Fruit fly (Drosophila melanogaster) whole organism, embryonic: ENCODE data around the gene DPCoAC.
A peak's percentile ranks its signal among the peaks of the same experiment; 100 is the strongest.

Source experiments
- BEAF-32 ChIP-seq: fragments of 200-800 bp; sonication (Bioruptor generic); optimal IDR thresholded peaks from 3 replicates; lab custom pipeline; 2017; ENCODE audit warnings: missing biosample characterization, missing genetic modification characterization, mild to moderate bottlenecking, moderate library complexity, missing genetic modification reagents
- Bgb ChIP-seq: fragments of 200-800 bp; sonication (Bioruptor generic); IDR thresholded peaks from 2 replicates; pipeline ENCODE4 v1.3.6; 2022; ENCODE audit warnings: missing biosample characterization, missing genetic modification characterization; ENCODE audit not compliant: partially characterized antibody
- CG11696 ChIP-seq: fragments of 200-800 bp; sonication (Bioruptor generic); IDR thresholded peaks from 2 replicates; pipeline ENCODE4 v1.3.6; 2022; ENCODE audit warnings: missing biosample characterization, missing genetic modification characterization
- CG12391 ChIP-seq: fragments of 200-800 bp; sonication (Bioruptor generic); optimal IDR thresholded peaks from 3 replicates; lab custom pipeline; 2018; ENCODE audit warnings: missing biosample characterization, mild to moderate bottlenecking, missing genetic modification characterization, moderate library complexity
- CG12769 ChIP-seq: fragments of 200-800 bp; sonication (Bioruptor generic); optimal IDR thresholded peaks from 2 replicates; lab custom pipeline; 2019; ENCODE audit warnings: missing biosample characterization, mild to moderate bottlenecking, missing genetic modification characterization, moderate library complexity
- CG13894 ChIP-seq: fragments of 200-800 bp; sonication (Bioruptor generic); optimal IDR thresholded peaks from 3 replicates; lab custom pipeline; 2018; ENCODE audit warnings: missing biosample characterization, mild to moderate bottlenecking, missing genetic modification characterization, moderate library complexity
- CG14050 ChIP-seq: fragments of 200-800 bp; sonication (Bioruptor generic); IDR thresholded peaks from 3 replicates; pipeline ENCODE4 v1.3.6; 2022; ENCODE audit warnings: missing biosample characterization, missing genetic modification characterization
- CG1832 ChIP-seq: fragments of 200-800 bp; sonication (Bioruptor generic); optimal IDR thresholded peaks from 2 replicates; lab custom pipeline; 2017; ENCODE audit warnings: missing biosample characterization, mild to moderate bottlenecking, missing genetic modification characterization, inconsistent platforms
- CG3407 ChIP-seq: fragments of 200-800 bp; sonication (Bioruptor generic); optimal IDR thresholded peaks from 2 replicates; lab custom pipeline; 2018; ENCODE audit warnings: missing biosample characterization, mild to moderate bottlenecking, missing genetic modification characterization
- CG5245 ChIP-seq: fragments of 200-800 bp; sonication (Bioruptor generic); optimal IDR thresholded peaks from 3 replicates; lab custom pipeline; 2016; ENCODE audit warnings: missing biosample characterization, missing genetic modification characterization
- CG8281 ChIP-seq: fragments of 200-800 bp; sonication (Bioruptor generic); optimal IDR thresholded peaks from 2 replicates; lab custom pipeline; 2018; ENCODE audit warnings: missing biosample characterization, mild to moderate bottlenecking, missing genetic modification characterization, moderate library complexity
- CG9797 ChIP-seq: fragments of 200-800 bp; sonication (Bioruptor generic); optimal IDR thresholded peaks from 3 replicates; lab custom pipeline; 2018; ENCODE audit warnings: missing biosample characterization, mild to moderate bottlenecking, missing genetic modification characterization
- CTCF ChIP-seq: fragments of 200-800 bp; sonication (Bioruptor generic); optimal IDR thresholded peaks from 2 replicates; lab custom pipeline; 2017; ENCODE audit warnings: missing biosample characterization, mild to moderate bottlenecking, missing genetic modification characterization, moderate library complexity
- CrebB ChIP-seq: fragments of 200-800 bp; sonication (Bioruptor generic); optimal IDR thresholded peaks from 3 replicates; lab custom pipeline; 2018; ENCODE audit warnings: missing biosample characterization, mild to moderate bottlenecking, missing genetic modification characterization
- D ChIP-seq, 2 experiments: fragments of 200-800 bp in 1 of 2; fragments of >200 bp in 1 of 2; sonication (Bioruptor generic) in 1 of 2; optimal IDR thresholded peaks; 2 replicates in 1 of 2; 3 replicates in 1 of 2; lab custom pipeline; 2017; ENCODE audit warnings: mild to moderate bottlenecking in 1 of 2, missing biosample characterization in 1 of 2, missing genetic modification characterization in 1 of 2, missing genetic modification reagents in 1 of 2
- Drgx ChIP-seq: fragments of 200-800 bp; sonication (Bioruptor generic); IDR thresholded peaks from 2 replicates; pipeline ENCODE4 v1.3.6; 2022; ENCODE audit warnings: missing biosample characterization, missing genetic modification characterization
- ERR ChIP-seq: fragments of 200-800 bp; sonication (Bioruptor generic); optimal IDR thresholded peaks from 2 replicates; lab custom pipeline; 2016; ENCODE audit warnings: missing biosample characterization, missing genetic modification characterization
- GATAe ChIP-seq: fragments of 200-800 bp; sonication (Bioruptor generic); conservative IDR thresholded peaks from 2 replicates; pipeline ENCODE4 v1.3.6; 2022; ENCODE audit warnings: missing biosample characterization, missing genetic modification characterization
- Gsc ChIP-seq: fragments of 200-800 bp; sonication (Bioruptor generic); IDR thresholded peaks from 2 replicates; pipeline ENCODE4 v1.3.6; 2022; ENCODE audit warnings: missing biosample characterization, missing genetic modification characterization
- Hr39 ChIP-seq: fragments of >200 bp; optimal IDR thresholded peaks from 2 replicates; lab custom pipeline; 2017
- Hr51 ChIP-seq, 2 experiments: fragments of 200-800 bp; sonication (Bioruptor generic); optimal IDR thresholded peaks; 2 replicates in 1 of 2; 3 replicates in 1 of 2; lab custom pipeline; 2016 to 2018; ENCODE audit warnings: missing biosample characterization in 2 of 2, missing genetic modification characterization in 2 of 2, mild to moderate bottlenecking in 1 of 2, moderate library complexity in 1 of 2
- Jarid2 ChIP-seq: fragments of 200-800 bp; sonication (Bioruptor generic); optimal IDR thresholded peaks from 3 replicates; lab custom pipeline; 2017; ENCODE audit warnings: mild to moderate bottlenecking, missing biosample characterization, missing genetic modification reagents, missing genetic modification characterization
- NK7.1 ChIP-seq: fragments of 200-800 bp; sonication (Bioruptor generic); optimal IDR thresholded peaks from 3 replicates; lab custom pipeline; 2016; ENCODE audit warnings: missing biosample characterization, missing genetic modification characterization
- NfI ChIP-seq: fragments of 200-800 bp; sonication (Bioruptor generic); optimal IDR thresholded peaks from 3 replicates; lab custom pipeline; 2018; ENCODE audit warnings: missing biosample characterization, mild to moderate bottlenecking, missing genetic modification characterization, moderate library complexity
- Ptx1 ChIP-seq: fragments of 200-800 bp; sonication (Bioruptor generic); IDR thresholded peaks from 2 replicates; pipeline ENCODE4 v1.3.6; 2022; ENCODE audit warnings: missing biosample characterization, missing genetic modification characterization
- Usf ChIP-seq: fragments of 200-800 bp; sonication (Bioruptor generic); optimal IDR thresholded peaks from 2 replicates; lab custom pipeline; 2017; ENCODE audit warnings: missing genotype, missing biosample characterization, missing genetic modification characterization
- aop ChIP-seq: fragments of 200-800 bp; sonication (Bioruptor generic); IDR thresholded peaks from 2 replicates; pipeline ENCODE4 v1.3.6; 2022; ENCODE audit warnings: missing biosample characterization, missing genetic modification characterization
- ara ChIP-seq: fragments of 200-800 bp; sonication (Bioruptor generic); IDR thresholded peaks from 2 replicates; pipeline ENCODE4 v1.3.6; 2022; ENCODE audit warnings: missing biosample characterization, missing genetic modification characterization
- ase ChIP-seq: fragments of 200-800 bp; sonication (Bioruptor generic); IDR thresholded peaks from 3 replicates; pipeline ENCODE4 v1.3.6; 2022; ENCODE audit warnings: missing biosample characterization, missing genetic modification characterization
- crol ChIP-seq: fragments of 200-800 bp; sonication (Bioruptor generic); IDR thresholded peaks from 2 replicates; pipeline ENCODE4 v1.3.6; 2022; ENCODE audit warnings: missing biosample characterization, missing genetic modification characterization
- dpn ChIP-seq, 2 experiments: fragments of 200-800 bp; sonication (Bioruptor generic); optimal IDR thresholded peaks; 3 replicates each; lab custom pipeline; 2016; ENCODE audit warnings: missing biosample characterization in 2 of 2, missing genetic modification characterization in 2 of 2
- en ChIP-seq: fragments of 200-800 bp; sonication (Bioruptor generic); optimal IDR thresholded peaks from 2 replicates; lab custom pipeline; 2016; ENCODE audit warnings: missing biosample characterization, missing genetic modification characterization
- exex ChIP-seq: fragments of 200-800 bp; sonication (Bioruptor generic); optimal IDR thresholded peaks from 4 replicates; lab custom pipeline; 2018; ENCODE audit warnings: missing biosample characterization, mild to moderate bottlenecking, missing genetic modification characterization, moderate library complexity
- fd96Cb ChIP-seq: fragments of 200-800 bp; sonication (Bioruptor generic); optimal IDR thresholded peaks from 2 replicates; lab custom pipeline; 2018; ENCODE audit warnings: missing biosample characterization, mild to moderate bottlenecking, missing genetic modification characterization, moderate library complexity
- ftz-f1 ChIP-seq: fragments of 200-800 bp; sonication (Bioruptor generic); optimal IDR thresholded peaks from 2 replicates; lab custom pipeline; 2016; ENCODE audit warnings: missing biosample characterization, missing genetic modification characterization
- fu2 ChIP-seq: fragments of 200-800 bp; sonication (Bioruptor generic); optimal IDR thresholded peaks from 2 replicates; lab custom pipeline; 2016; ENCODE audit warnings: missing biosample characterization, missing genetic modification characterization
- gro ChIP-seq: fragments of 200-800 bp; sonication (Bioruptor generic); optimal IDR thresholded peaks from 2 replicates; lab custom pipeline; 2016; ENCODE audit warnings: missing biosample characterization, missing genetic modification characterization
- jing ChIP-seq: fragments of 200-800 bp; sonication (Bioruptor generic); optimal IDR thresholded peaks from 2 replicates; lab custom pipeline; 2018; ENCODE audit warnings: missing biosample characterization, mild to moderate bottlenecking, missing genetic modification characterization
- ken ChIP-seq: fragments of 200-800 bp; sonication (Bioruptor generic); IDR thresholded peaks from 3 replicates; pipeline ENCODE4 v1.3.6; 2022; ENCODE audit warnings: missing biosample characterization, missing genetic modification characterization
- lov ChIP-seq, 2 experiments: fragments of 200-800 bp in 1 of 2; fragments of >200 bp in 1 of 2; sonication (Bioruptor generic) in 1 of 2; IDR thresholded peaks in 1 of 2; optimal IDR thresholded peaks in 1 of 2; 2 replicates in 1 of 2; 3 replicates in 1 of 2; pipeline versions ENCODE4 v1.3.6 to Lab custom; 2017 to 2022; ENCODE audit warnings: missing biosample characterization in 1 of 2, missing genetic modification characterization in 1 of 2
- mirr ChIP-seq: fragments of 200-800 bp; sonication (Bioruptor generic); optimal IDR thresholded peaks from 3 replicates; lab custom pipeline; 2018; ENCODE audit warnings: missing biosample characterization, mild to moderate bottlenecking, missing genetic modification characterization
- pzg ChIP-seq: fragments of 200-800 bp; sonication (Bioruptor generic); optimal IDR thresholded peaks from 3 replicates; lab custom pipeline; 2018; ENCODE audit warnings: missing biosample characterization, mild to moderate bottlenecking, missing genetic modification characterization, moderate library complexity
- row ChIP-seq: fragments of 200-800 bp; sonication (Bioruptor generic); IDR thresholded peaks from 3 replicates; pipeline ENCODE4 v1.3.6; 2022; ENCODE audit warnings: missing biosample characterization, missing genetic modification characterization
- run ChIP-seq: fragments of 200-800 bp; sonication (Bioruptor generic); optimal IDR thresholded peaks from 3 replicates; lab custom pipeline; 2018; ENCODE audit warnings: missing biosample characterization, mild to moderate bottlenecking, missing genetic modification characterization
- seq ChIP-seq: fragments of 200-800 bp; sonication (Bioruptor generic); IDR thresholded peaks from 2 replicates; pipeline ENCODE4 v1.3.6; 2022; ENCODE audit warnings: missing biosample characterization, missing genetic modification characterization
- shn ChIP-seq: fragments of 200-800 bp; sonication (Bioruptor generic); optimal IDR thresholded peaks from 3 replicates; lab custom pipeline; 2016; ENCODE audit warnings: missing biosample characterization, missing genetic modification characterization
- toy ChIP-seq: fragments of 200-800 bp; sonication (Bioruptor generic); IDR thresholded peaks from 2 replicates; pipeline ENCODE4 v1.3.6; 2022; ENCODE audit warnings: missing biosample characterization, missing genetic modification characterization
- wdn ChIP-seq: fragments of 200-800 bp; sonication (Bioruptor generic); IDR thresholded peaks from 2 replicates; pipeline ENCODE4 v1.3.6; 2022; ENCODE audit warnings: missing biosample characterization, missing genetic modification characterization
- z ChIP-seq: fragments of 200-800 bp; sonication (Bioruptor generic); IDR thresholded peaks from 3 replicates; pipeline ENCODE4 v1.3.6; 2022; ENCODE audit warnings: missing biosample characterization, missing genetic modification characterization

The DPCoAC gene

dm6 chr3R:20592517-20593462, 35.3 kb upstream of the DPCoAC start, which contains the start of the genes Pus1 and bon:
TSS of gene Pus1 (minus strand) at chr3R:20592671.
TSS of gene bon (plus strand) at chr3R:20593139.
- peak; percentile 49 for TF ChIP-seq Jarid2 (GFP tag; lab: Kevin White, UChicago)
- no peak for TF ChIP-seq Drgx (GFP tag; lab: Robert Waterston, UW)
- TF ChIP-seq fd96Cb (tag; lab: Kevin White, UChicago) = no peak
- TF ChIP-seq NfI (GFP tag; lab: Kevin White, UChicago) = peak; percentile 12
- TF ChIP-seq aop (GFP tag; lab: Robert Waterston, UW) = no peak
- no peak for TF ChIP-seq ara (GFP tag; lab: Robert Waterston, UW)
- TF ChIP-seq CG9797 (GFP tag; lab: Kevin White, UChicago) = peak; percentile 89
- no peak for TF ChIP-seq CG13894 (tag; lab: Kevin White, UChicago)
- no peak; the same call in 1 of the 2 replicates for TF ChIP-seq seq (GFP tag; lab: Robert Waterston, UW)
- TF ChIP-seq crol (GFP tag; lab: Robert Waterston, UW) = no peak
- no peak for TF ChIP-seq Gsc (GFP tag; lab: Robert Waterston, UW)
- TF ChIP-seq ase (GFP tag; lab: Robert Waterston, UW) = no peak
- no peak for TF ChIP-seq Ptx1 (GFP tag; lab: Robert Waterston, UW)
- peak; percentile 5 to 34 for TF ChIP-seq dpn (GFP tag; optimal IDR thresholded peaks at IDR 0.05; lab: Kevin White, UChicago)
- peak; percentile 57 for TF ChIP-seq Bgb (GFP tag; lab: Robert Waterston, UW)
- no peak for TF ChIP-seq CrebB (tag; lab: Kevin White, UChicago)
- peak; percentile 34; the same call in 1 of the 3 replicates for TF ChIP-seq ken (GFP tag; lab: Robert Waterston, UW)
- TF ChIP-seq Hr39 (lab: Kevin White, UChicago) = no peak
- no peak for TF ChIP-seq toy
- TF ChIP-seq mirr (GFP tag; lab: Kevin White, UChicago) = no peak
- TF ChIP-seq wdn (GFP tag; lab: Robert Waterston, UW) = no peak
- TF ChIP-seq CG3407 = no peak
- TF ChIP-seq jing (GFP tag; lab: Kevin White, UChicago) = no peak
- no peak for TF ChIP-seq GATAe (GFP tag; lab: Robert Waterston, UW)
- no peak for TF ChIP-seq CTCF
- no peak for TF ChIP-seq NK7.1 (GFP tag; lab: Kevin White, UChicago)
- TF ChIP-seq pzg (GFP tag; lab: Kevin White, UChicago) = peak; percentile 87
- TF ChIP-seq ERR (GFP tag; lab: Kevin White, UChicago) = no peak
- no peak for TF ChIP-seq z
- peak; percentile 52 for TF ChIP-seq BEAF-32 (GFP tag; lab: Kevin White, UChicago)
- peak; percentile 85 for TF ChIP-seq ftz-f1
- peak; percentile 23 for TF ChIP-seq CG12391 (tag; lab: Kevin White, UChicago)
- TF ChIP-seq CG12769 = no peak
- TF ChIP-seq Hr51 (GFP tag; optimal IDR thresholded peaks at IDR 0.05; lab: Kevin White, UChicago) = no peak
- no peak for TF ChIP-seq run
- no peak for TF ChIP-seq lov (optimal IDR thresholded peaks at IDR 0.05; lab: Kevin White, UChicago)
- TF ChIP-seq lov (GFP tag; IDR thresholded peaks at IDR 0.05; lab: Robert Waterston, UW) = no peak
- no peak for TF ChIP-seq CG8281 (tag; lab: Kevin White, UChicago)
- no peak for TF ChIP-seq en
- TF ChIP-seq CG11696 (GFP tag; lab: Robert Waterston, UW) = no peak
- TF ChIP-seq Usf (GFP tag; lab: Kevin White, UChicago) = no peak
- peak; percentile 25 for TF ChIP-seq fu2 (GFP tag; lab: Kevin White, UChicago)
- TF ChIP-seq CG1832 = peak; percentile 53
- no peak for TF ChIP-seq CG5245 (GFP tag; lab: Kevin White, UChicago)
- TF ChIP-seq CG14050 (GFP tag; lab: Robert Waterston, UW) = no peak
- TF ChIP-seq exex (tag; lab: Kevin White, UChicago) = peak; percentile 46
- TF ChIP-seq gro (GFP tag; lab: Kevin White, UChicago) = no peak
- TF ChIP-seq D (optimal IDR thresholded peaks at IDR 0.05; lab: Kevin White, UChicago) = no peak
- TF ChIP-seq D (GFP tag; optimal IDR thresholded peaks at IDR 0.05; lab: Kevin White, UChicago) = no peak
- TF ChIP-seq row (GFP tag; lab: Robert Waterston, UW) = peak; percentile 38; the same call in 2 of the 3 replicates
- TF ChIP-seq shn (GFP tag; lab: Kevin White, UChicago) = no peak
